Fruit fly (Drosophila melanogaster) whole organism, embryonic: ENCODE results near the gene CG31089.

Experiments
- ATbp ChIP-seq: fragments of 200-800 bp; sonication (Bioruptor generic); optimal IDR thresholded peaks from 2 replicates; lab custom pipeline; 2017; ENCODE audit warnings: missing biosample characterization, mild to moderate bottlenecking, missing genetic modification characterization, missing genetic modification reagents
- Bgb ChIP-seq: fragments of 200-800 bp; sonication (Bioruptor generic); IDR thresholded peaks from 2 replicates; pipeline ENCODE4 v1.3.6; 2022; ENCODE audit warnings: missing biosample characterization, missing genetic modification characterization; ENCODE audit not compliant: partially characterized antibody
- CG10321 ChIP-seq: fragments of 200-800 bp; sonication (Bioruptor generic); IDR thresholded peaks from 2 replicates; pipeline ENCODE4 v1.3.6; 2022; ENCODE audit warnings: missing biosample characterization, missing genetic modification characterization
- CG10431 ChIP-seq: fragments of 200-800 bp; sonication (Bioruptor generic); optimal IDR thresholded peaks from 3 replicates; lab custom pipeline; 2018; ENCODE audit warnings: missing biosample characterization, mild to moderate bottlenecking, missing genetic modification characterization
- CG11085 ChIP-seq: fragments of 200-800 bp; sonication (Bioruptor generic); IDR thresholded peaks from 2 replicates; pipeline ENCODE4 v1.3.6; 2022; ENCODE audit warnings: missing biosample characterization, missing genetic modification characterization
- CG11723 ChIP-seq: fragments of 200-800 bp; sonication (Bioruptor generic); optimal IDR thresholded peaks from 2 replicates; lab custom pipeline; 2017; ENCODE audit warnings: missing biosample characterization, mild to moderate bottlenecking, missing genetic modification characterization
- CG14441 ChIP-seq: fragments of 200-800 bp; sonication (Bioruptor generic); IDR thresholded peaks from 2 replicates; pipeline ENCODE4 v1.3.6; 2022; ENCODE audit warnings: missing biosample characterization, missing genetic modification characterization
- CG15601 ChIP-seq: fragments of 200-800 bp; sonication (Bioruptor generic); optimal IDR thresholded peaks from 3 replicates; lab custom pipeline; 2019; ENCODE audit warnings: missing biosample characterization, mild to moderate bottlenecking, missing genetic modification characterization, moderate library complexity
- CG17186 ChIP-seq: fragments of 200-800 bp; sonication (Bioruptor generic); optimal IDR thresholded peaks from 3 replicates; lab custom pipeline; 2017; ENCODE audit warnings: missing biosample characterization, missing genetic modification reagents, missing genetic modification characterization
- CG17385 ChIP-seq: fragments of 200-800 bp; sonication (Bioruptor generic); optimal IDR thresholded peaks from 3 replicates; lab custom pipeline; 2018; ENCODE audit warnings: missing biosample characterization, mild to moderate bottlenecking, missing genetic modification characterization
- CG2116 ChIP-seq: fragments of 200-800 bp; sonication (Bioruptor generic); optimal IDR thresholded peaks from 3 replicates; lab custom pipeline; 2018; ENCODE audit warnings: missing biosample characterization, mild to moderate bottlenecking, missing genetic modification characterization
- CG2120 ChIP-seq: fragments of 200-800 bp; sonication (Bioruptor generic); optimal IDR thresholded peaks from 3 replicates; lab custom pipeline; 2016; ENCODE audit warnings: missing biosample characterization, missing genetic modification characterization
- CG2202 ChIP-seq: fragments of 200-800 bp; sonication (Bioruptor generic); optimal IDR thresholded peaks from 2 replicates; lab custom pipeline; 2018; ENCODE audit warnings: missing biosample characterization, mild to moderate bottlenecking, missing genetic modification characterization
- CG32767 ChIP-seq: fragments of 200-800 bp; sonication (Bioruptor generic); IDR thresholded peaks from 2 replicates; pipeline ENCODE4 v1.3.6; 2022; ENCODE audit warnings: missing biosample characterization, missing genetic modification characterization
- CG32772 ChIP-seq: fragments of 200-800 bp; sonication (Bioruptor generic); IDR thresholded peaks from 2 replicates; pipeline ENCODE4 v1.3.6; 2022; ENCODE audit warnings: missing biosample characterization, missing genetic modification characterization
- CG34376 ChIP-seq: fragments of 200-800 bp; sonication (Bioruptor generic); optimal IDR thresholded peaks from 2 replicates; lab custom pipeline; 2018; ENCODE audit warnings: missing biosample characterization, mild to moderate bottlenecking, missing genetic modification characterization
- CG4707 ChIP-seq: fragments of 200-800 bp; sonication (Bioruptor generic); optimal IDR thresholded peaks from 2 replicates; lab custom pipeline; 2018; ENCODE audit warnings: missing biosample characterization, mild to moderate bottlenecking, missing genetic modification characterization, moderate library complexity
- CG4820 ChIP-seq: fragments of 200-800 bp; sonication (Bioruptor generic); optimal IDR thresholded peaks from 3 replicates; lab custom pipeline; 2016; ENCODE audit warnings: missing biosample characterization, missing genetic modification characterization
- CG6813 ChIP-seq: fragments of 200-800 bp; sonication (Bioruptor generic); optimal IDR thresholded peaks from 2 replicates; lab custom pipeline; 2017; ENCODE audit warnings: missing biosample characterization, missing genetic modification characterization, mild to moderate bottlenecking, moderate library complexity, missing genetic modification reagents
- CG7786 ChIP-seq: fragments of 200-800 bp; sonication (Bioruptor generic); optimal IDR thresholded peaks from 2 replicates; lab custom pipeline; 2016; ENCODE audit warnings: missing biosample characterization, missing genetic modification characterization
- CG8089 ChIP-seq: fragments of 200-800 bp; sonication (Bioruptor generic); optimal IDR thresholded peaks from 3 replicates; lab custom pipeline; 2016; ENCODE audit warnings: missing biosample characterization, missing genetic modification characterization
- CG9876 ChIP-seq: fragments of 200-800 bp; sonication (Bioruptor generic); optimal IDR thresholded peaks from 2 replicates; lab custom pipeline; 2016; ENCODE audit warnings: missing biosample characterization, missing genetic modification characterization
- Ets97D ChIP-seq: fragments of 200-800 bp; sonication (Bioruptor generic); optimal IDR thresholded peaks from 3 replicates; lab custom pipeline; 2016; ENCODE audit warnings: missing biosample characterization, missing genetic modification characterization
- Hey ChIP-seq: fragments of 200-800 bp; sonication (Bioruptor generic); optimal IDR thresholded peaks from 3 replicates; lab custom pipeline; 2018; ENCODE audit warnings: missing biosample characterization, mild to moderate bottlenecking, missing genetic modification characterization
- Lhr ChIP-seq: fragments of 200-800 bp; sonication (Bioruptor generic); optimal IDR thresholded peaks from 3 replicates; lab custom pipeline; 2017; ENCODE audit warnings: mild to moderate bottlenecking, missing biosample characterization, missing genetic modification reagents, missing genetic modification characterization
- MTF-1 ChIP-seq: fragments of 200-800 bp; sonication (Bioruptor generic); optimal IDR thresholded peaks from 2 replicates; lab custom pipeline; 2018; ENCODE audit warnings: missing biosample characterization, mild to moderate bottlenecking, missing genetic modification characterization, borderline replicate concordance
- Mes4 ChIP-seq: fragments of 200-800 bp; sonication (Bioruptor generic); optimal IDR thresholded peaks from 2 replicates; lab custom pipeline; 2016; ENCODE audit warnings: missing biosample characterization, missing genetic modification characterization
- Nf-YA ChIP-seq: fragments of 200-800 bp; sonication (Bioruptor generic); IDR thresholded peaks from 2 replicates; pipeline ENCODE4 v1.3.6; 2022; ENCODE audit warnings: missing biosample characterization, missing genetic modification characterization
- Pdp1 ChIP-seq, 2 experiments: fragments of 200-800 bp; sonication (Bioruptor generic); optimal IDR thresholded peaks; 3 replicates each; lab custom pipeline; 2016; ENCODE audit warnings: missing biosample characterization in 2 of 2, missing genetic modification characterization in 2 of 2, mild to moderate bottlenecking in 1 of 2, moderate library complexity in 1 of 2
- Sry-δ ChIP-seq: fragments of 200-800 bp; sonication (Bioruptor generic); optimal IDR thresholded peaks from 2 replicates; lab custom pipeline; 2016; ENCODE audit warnings: missing biosample characterization, missing genetic modification characterization
- bbx ChIP-seq: fragments of 200-800 bp; sonication (Bioruptor generic); IDR thresholded peaks from 2 replicates; pipeline ENCODE4 v1.3.6; 2022; ENCODE audit warnings: missing biosample characterization, missing genetic modification characterization; ENCODE audit not compliant: partially characterized antibody
- cg ChIP-seq: fragments of 200-800 bp; sonication (Bioruptor generic); optimal IDR thresholded peaks from 3 replicates; lab custom pipeline; 2019; ENCODE audit warnings: missing biosample characterization, mild to moderate bottlenecking, missing genetic modification characterization, moderate library complexity
- chif ChIP-seq, 2 experiments: fragments of 200-800 bp; sonication (Bioruptor generic); optimal IDR thresholded peaks; 3 replicates each; lab custom pipeline; 2016; ENCODE audit warnings: missing biosample characterization in 2 of 2, missing genetic modification characterization in 2 of 2
- chm ChIP-seq: fragments of 200-800 bp; sonication (Bioruptor generic); IDR thresholded peaks from 2 replicates; pipeline ENCODE4 v1.3.6; 2022; ENCODE audit warnings: missing biosample characterization, missing genetic modification characterization
- ci ChIP-seq: fragments of 200-800 bp; sonication (Bioruptor generic); IDR thresholded peaks from 3 replicates; pipeline ENCODE4 v1.3.6; 2022; ENCODE audit warnings: missing biosample characterization, missing genetic modification characterization
- fd102C ChIP-seq: fragments of 200-800 bp; sonication (Bioruptor generic); optimal IDR thresholded peaks from 2 replicates; lab custom pipeline; 2018; ENCODE audit warnings: missing biosample characterization, mild to moderate bottlenecking, missing genetic modification characterization, moderate library complexity
- gce ChIP-seq: fragments of 200-800 bp; sonication (Bioruptor generic); IDR thresholded peaks from 3 replicates; pipeline ENCODE4 v1.3.6; 2022; ENCODE audit warnings: missing biosample characterization, missing genetic modification characterization
- h ChIP-seq: fragments of >200 bp; optimal IDR thresholded peaks from 2 replicates; lab custom pipeline; 2017
- insv ChIP-seq, 2 experiments: fragments of 200-800 bp; sonication (Bioruptor generic); optimal IDR thresholded peaks; 3 replicates each; lab custom pipeline; 2016 to 2018; ENCODE audit warnings: missing biosample characterization in 2 of 2, missing genetic modification characterization in 2 of 2
- ken ChIP-seq: fragments of 200-800 bp; sonication (Bioruptor generic); IDR thresholded peaks from 3 replicates; pipeline ENCODE4 v1.3.6; 2022; ENCODE audit warnings: missing biosample characterization, missing genetic modification characterization
- nau ChIP-seq: fragments of 200-800 bp; sonication (Bioruptor generic); optimal IDR thresholded peaks from 3 replicates; lab custom pipeline; 2017; ENCODE audit warnings: missing biosample characterization, mild to moderate bottlenecking, missing genetic modification characterization, missing genetic modification reagents
- nerfin-1 ChIP-seq: fragments of 200-800 bp; sonication (Bioruptor generic); optimal IDR thresholded peaks from 3 replicates; lab custom pipeline; 2019; ENCODE audit warnings: missing biosample characterization, mild to moderate bottlenecking, missing genetic modification characterization, moderate library complexity
- onecut ChIP-seq: fragments of 200-800 bp; sonication (Bioruptor generic); IDR thresholded peaks from 2 replicates; pipeline ENCODE4 v1.3.6; 2022; ENCODE audit warnings: missing biosample characterization, missing genetic modification characterization
- pan ChIP-seq, 4 experiments: fragments of >200 bp in 3 of 4; fragments of 200-800 bp in 1 of 4; sonication (Bioruptor generic) in 1 of 4; optimal IDR thresholded peaks in 3 of 4; IDR thresholded peaks in 1 of 4; 2 replicates each; pipeline versions ENCODE4 v1.3.6 to Lab custom; 2017 to 2022; ENCODE audit warnings: missing biosample characterization in 2 of 4, missing genetic modification characterization in 2 of 4, mixed read lengths in 1 of 4
- pb ChIP-seq: fragments of 200-800 bp; sonication (Bioruptor generic); optimal IDR thresholded peaks from 3 replicates; lab custom pipeline; 2016; ENCODE audit warnings: missing biosample characterization, missing genetic modification characterization
- pnt ChIP-seq: fragments of 200-800 bp; sonication (Bioruptor generic); optimal IDR thresholded peaks from 3 replicates; lab custom pipeline; 2016; ENCODE audit warnings: missing biosample characterization, missing genetic modification characterization
- stwl ChIP-seq: fragments of 200-800 bp; sonication (Bioruptor generic); optimal IDR thresholded peaks from 3 replicates; lab custom pipeline; 2018; ENCODE audit warnings: missing biosample characterization, mild to moderate bottlenecking, missing genetic modification characterization, moderate library complexity
- ttk ChIP-seq: fragments of 200-800 bp; sonication (Bioruptor generic); IDR thresholded peaks from 2 replicates; pipeline ENCODE4 v2.1.2; 2022; ENCODE audit warnings: missing biosample characterization, missing genetic modification characterization
- unpg ChIP-seq: fragments of 200-800 bp; sonication (Bioruptor generic); optimal IDR thresholded peaks from 3 replicates; lab custom pipeline; 2018; ENCODE audit warnings: missing biosample characterization, mild to moderate bottlenecking, missing genetic modification characterization, moderate library complexity
- zf30C ChIP-seq: fragments of 200-800 bp; sonication (Bioruptor generic); optimal IDR thresholded peaks from 3 replicates; lab custom pipeline; 2018; ENCODE audit warnings: missing biosample characterization, mild to moderate bottlenecking, missing genetic modification characterization

The CG31089 gene

dm6 chr3R:25885136-25885535 lies 17.3 kb upstream of the CG31089 start (continued):
- TF ChIP-seq CG6813 (GFP tag; lab: Kevin White, UChicago) (peak; percentile 20), CG4707 (GFP tag; lab: Kevin White, UChicago) (peak; percentile 77), h (lab: Kevin White, UChicago) (no peak), CG9876 (GFP tag; lab: Kevin White, UChicago) (no peak), CG2120 (GFP tag; lab: Kevin White, UChicago) (no peak), MTF-1 (GFP tag; lab: Kevin White, UChicago) (peak; percentile 73), Bgb (GFP tag; lab: Robert Waterston, UW) (no peak), Lhr (GFP tag; lab: Kevin White, UChicago) (peak; percentile 35), Mes4 (GFP tag; lab: Kevin White, UChicago) (peak; percentile 44), ttk (no peak), pnt (GFP tag; lab: Kevin White, UChicago) (no peak), ci (GFP tag; lab: Robert Waterston, UW) (peak; percentile 70; the same call in 2 of the 3 replicates), CG7786 (GFP tag; lab: Kevin White, UChicago) (no peak), CG2202 (tag; lab: Kevin White, UChicago) (peak; percentile 73), CG32772 (GFP tag; lab: Robert Waterston, UW) (no peak), chif (GFP tag; optimal IDR thresholded peaks at IDR 0.05; lab: Kevin White, UChicago) (no peak), nerfin-1 (tag; lab: Kevin White, UChicago) (peak; percentile 21), CG17385 (peak; percentile 38), unpg (peak; percentile 44), nau (peak; percentile 66), pb (GFP tag; lab: Kevin White, UChicago) (no peak), bbx (GFP tag; lab: Robert Waterston, UW) (no peak), CG11723 (peak; percentile 53), CG17186 (no peak), ATbp (GFP tag; lab: Kevin White, UChicago) (peak; percentile 86), CG10321 (GFP tag; lab: Robert Waterston, UW) (no peak), CG4820 (GFP tag; lab: Kevin White, UChicago) (no peak), CG32767 (no peak), ken (GFP tag; lab: Robert Waterston, UW) (no peak), Pdp1 (GFP tag; optimal IDR thresholded peaks at IDR 0.05; lab: Kevin White, UChicago) (peak in 1 of 2 experiments; percentile 52), zf30C (no peak), fd102C (GFP tag; lab: Kevin White, UChicago) (peak; percentile 34), CG34376 (GFP tag; lab: Kevin White, UChicago) (no peak), CG14441 (GFP tag; lab: Robert Waterston, UW) (0 out of 2 replicates have a peak, but pooled peaks have one; percentile 19), cg (no peak), stwl (tag; lab: Kevin White, UChicago) (no peak), Sry-δ (GFP tag; lab: Kevin White, UChicago) (peak; percentile 6), pan (optimal IDR thresholded peaks at IDR 0.05; lab: Kevin White, UChicago) (no peak), pan (GFP tag; optimal IDR thresholded peaks at IDR 0.05 in 1 of 2, IDR thresholded peaks at IDR 0.05 in 1 of 2) (peak in 1 of 2 experiments; percentile 5), gce (0 out of 3 replicates have a peak, but pooled peaks have one; percentile 35), Ets97D (GFP tag; lab: Kevin White, UChicago) (no peak), CG15601 (tag; lab: Kevin White, UChicago) (peak; percentile 83), CG2116 (GFP tag; lab: Kevin White, UChicago) (peak; percentile 1), CG10431 (GFP tag; lab: Kevin White, UChicago) (peak; percentile 80), CG11085 (no peak), onecut (GFP tag; lab: Robert Waterston, UW) (peak; percentile 29; the same call in 1 of the 2 replicates), CG8089 (GFP tag; lab: Kevin White, UChicago) (peak; percentile 49), Nf-YA (GFP tag; lab: Robert Waterston, UW) (peak; percentile 27; the same call in 1 of the 2 replicates), Hey (tag; lab: Kevin White, UChicago) (peak; percentile 14), chm (GFP tag; lab: Robert Waterston, UW) (peak; percentile 74; the same call in 1 of the 2 replicates), insv (GFP tag; optimal IDR thresholded peaks at IDR 0.05; lab: Kevin White, UChicago) (peak in 1 of 2 experiments; percentile 22)
